Fruit fly (Drosophila melanogaster): ENCODE measurements around the gene CG33635.

CG33635 gene

dm6 chr2L:131466-132270 lies 26.8 kb downstream of the CG33635 start, which contains the start of gene Gs1 (continued):
- TF ChIP-seq nerfin-1 (tag; optimal IDR thresholded peaks at IDR 0.05) (no peak), CG7786 (GFP tag; optimal IDR thresholded peaks at IDR 0.05) (no peak), gsb-n (tag; optimal IDR thresholded peaks at IDR 0.05) (peak; percentile 27), CG9932 (GFP tag; IDR thresholded peaks at IDR 0.05) (0 out of 2 replicates have a peak, but pooled peaks have one; percentile 11), chinmo (GFP tag; IDR thresholded peaks at IDR 0.05; ENCODE audit: partially characterized antibody) (peak; percentile 95; the same call in 3 of the 4 replicates), gce (GFP tag; IDR thresholded peaks at IDR 0.05) (no peak), BtbVII (GFP tag; optimal IDR thresholded peaks at IDR 0.05) (peak; percentile 74), CG9437 (GFP tag; optimal IDR thresholded peaks at IDR 0.05) (no peak), CG12299 (tag; optimal IDR thresholded peaks at IDR 0.05) (peak; percentile 33), dm (GFP tag; optimal IDR thresholded peaks at IDR 0.05) (no peak), CG4707 (GFP tag; optimal IDR thresholded peaks at IDR 0.05) (no peak), btn (GFP tag; optimal IDR thresholded peaks at IDR 0.05) (no peak), Chrac-16 (GFP tag; optimal IDR thresholded peaks at IDR 0.05) (no peak), Deaf1 (tag; optimal IDR thresholded peaks at IDR 0.05) (peak; percentile 98), CG8089 (GFP tag; optimal IDR thresholded peaks at IDR 0.05) (no peak), tap (tag; optimal IDR thresholded peaks at IDR 0.05) (peak; percentile 11), chm (GFP tag; IDR thresholded peaks at IDR 0.05) (peak; percentile 90), trh (GFP tag; optimal IDR thresholded peaks at IDR 0.05) (no peak), CG1024 (GFP tag; IDR thresholded peaks at IDR 0.05) (no peak), hkb (optimal IDR thresholded peaks at IDR 0.05) (no peak), hkb (GFP tag; IDR thresholded peaks at IDR 0.05) (peak; percentile 49; the same call in 1 of the 2 replicates), E2f1 (GFP tag; IDR thresholded peaks at IDR 0.05) (no peak), CG12744 (GFP tag; optimal IDR thresholded peaks at IDR 0.05) (no peak), CG10321 (GFP tag; IDR thresholded peaks at IDR 0.05) (no peak; the same call in 1 of the 2 replicates), CG14710 (tag; optimal IDR thresholded peaks at IDR 0.05) (no peak), eve (GFP tag; optimal IDR thresholded peaks at IDR 0.05) (peak in 1 of 2 experiments; percentile 87), pb (GFP tag; optimal IDR thresholded peaks at IDR 0.05) (peak; percentile 30), fd96Cb (tag; optimal IDR thresholded peaks at IDR 0.05) (no peak), Lim3 (GFP tag; IDR thresholded peaks at IDR 0.05) (no peak), zen (tag; optimal IDR thresholded peaks at IDR 0.05) (no peak), sna (GFP tag; IDR thresholded peaks at IDR 0.05; ENCODE audit: partially characterized antibody) (0 out of 2 replicates have a peak, but pooled peaks have one; percentile 53), mirr (GFP tag; optimal IDR thresholded peaks at IDR 0.05) (peak; percentile 67), Sox100B (GFP tag; optimal IDR thresholded peaks at IDR 0.05) (no peak), Ravus (GFP tag; IDR thresholded peaks at IDR 0.05) (no peak), vfl (GFP tag; optimal IDR thresholded peaks at IDR 0.05) (no peak), CG1529 (GFP tag; optimal IDR thresholded peaks at IDR 0.05) (peak; percentile 17), NFAT (GFP tag; IDR thresholded peaks at IDR 0.05) (no peak), BEAF-32 (GFP tag; optimal IDR thresholded peaks at IDR 0.05) (no peak), slbo (GFP tag; IDR thresholded peaks at IDR 0.05) (no peak), Fer1 (GFP tag; optimal IDR thresholded peaks at IDR 0.05) (peak; percentile 81), CG6272 (GFP tag; IDR thresholded peaks at IDR 0.05) (no peak), sqz (GFP tag; optimal IDR thresholded peaks at IDR 0.05) (peak; percentile 66), pnt (GFP tag; optimal IDR thresholded peaks at IDR 0.05) (no peak), CG10267 (tag; optimal IDR thresholded peaks at IDR 0.05) (peak; percentile 13), Trl (optimal IDR thresholded peaks at IDR 0.05) (peak; percentile 87 to 89), Trl (GFP tag; optimal IDR thresholded peaks at IDR 0.05) (peak; percentile 48), nau (GFP tag; optimal IDR thresholded peaks at IDR 0.05) (peak; percentile 48), CG10274 (GFP tag; optimal IDR thresholded peaks at IDR 0.05) (no peak), NfI (GFP tag; optimal IDR thresholded peaks at IDR 0.05) (peak; percentile 37), CG1832 (GFP tag; optimal IDR thresholded peaks at IDR 0.05) (no peak)
